Worm (Caenorhabditis elegans) whole organism, L3 larva: ENCODE data around the gene Y116A8C.37.
A peak's percentile ranks its signal among the peaks of the same experiment; 100 is the strongest.

Source experiments
- R02D3.7 ChIP-seq: fragments of 150-350 bp; optimal IDR thresholded peaks from 2 replicates; lab custom pipeline; 2014; ENCODE audit warnings: missing biosample characterization, missing genetic modification characterization
- ZK546.5 ChIP-seq: sonication (generic microtip); optimal IDR thresholded peaks from 2 replicates; lab custom pipeline; 2017; ENCODE audit warnings: missing biosample characterization, missing genetic modification characterization
- aly-2 ChIP-seq: fragments of 150-350 bp; optimal IDR thresholded peaks from 2 replicates; lab custom pipeline; 2014; ENCODE audit warnings: missing biosample characterization, missing genetic modification characterization
- ama-1 ChIP-seq: fragments of 150-350 bp; optimal IDR thresholded peaks from 2 replicates; lab custom pipeline; 2018
- ceh-16 ChIP-seq: sonication (generic microtip); optimal IDR thresholded peaks from 2 replicates; lab custom pipeline; 2017; ENCODE audit warnings: missing biosample characterization, missing genetic modification characterization
- ceh-28 ChIP-seq: fragments of 150-350 bp; optimal IDR thresholded peaks from 2 replicates; lab custom pipeline; 2014; ENCODE audit warnings: missing biosample characterization, missing genetic modification reagents, missing genetic modification characterization
- ceh-82 ChIP-seq: fragments of 150-350 bp; optimal IDR thresholded peaks from 2 replicates; lab custom pipeline; 2014; ENCODE audit warnings: missing biosample characterization, missing genetic modification characterization
- ceh-9 ChIP-seq: sonication (generic microtip); optimal IDR thresholded peaks from 2 replicates; lab custom pipeline; 2018; ENCODE audit warnings: missing biosample characterization, missing genetic modification characterization
- daf-12 ChIP-seq: fragments of 150-350 bp; optimal IDR thresholded peaks from 2 replicates; lab custom pipeline; 2014; ENCODE audit warnings: missing biosample characterization, missing genetic modification reagents, missing genetic modification characterization
- egl-27 ChIP-seq: sonication (generic microtip); optimal IDR thresholded peaks from 4 replicates; lab custom pipeline; 2017; ENCODE audit warnings: missing biosample characterization, missing genetic modification reagents, missing genetic modification characterization
- egl-5 ChIP-seq: fragments of 150-350 bp; optimal IDR thresholded peaks from 2 replicates; lab custom pipeline; 2017; ENCODE audit warnings: missing biosample characterization, missing genetic modification reagents, missing genetic modification characterization, inconsistent platforms
- elt-1 ChIP-seq: fragments of 150-350 bp; optimal IDR thresholded peaks from 2 replicates; lab custom pipeline; 2014; ENCODE audit warnings: missing biosample characterization, missing genetic modification characterization
- elt-2 ChIP-seq: sonication (generic microtip); optimal IDR thresholded peaks from 2 replicates; lab custom pipeline; 2016; ENCODE audit warnings: missing genetic modification reagents, mild to moderate bottlenecking, missing genetic modification characterization, missing compliant biosample characterization
- elt-3 ChIP-seq, 3 experiments: fragments of 150-350 bp in 1 of 3; sonication (generic microtip) in 2 of 3; optimal IDR thresholded peaks; 2 replicates in 2 of 3; 4 replicates in 1 of 3; lab custom pipeline; 2014 to 2017; ENCODE audit warnings: missing biosample characterization in 3 of 3, missing genetic modification characterization in 3 of 3
- eor-1 ChIP-seq, 2 experiments: fragments of 150-350 bp; optimal IDR thresholded peaks; 2 replicates each; lab custom pipeline; 2014 to 2018; ENCODE audit warnings: missing biosample characterization in 2 of 2, missing genetic modification characterization in 2 of 2
- fkh-10 ChIP-seq: sonication (generic microtip); optimal IDR thresholded peaks from 2 replicates; lab custom pipeline; 2017; ENCODE audit warnings: missing biosample characterization, missing genetic modification reagents, missing genetic modification characterization
- fkh-2 ChIP-seq: fragments of 150-350 bp; optimal IDR thresholded peaks from 2 replicates; lab custom pipeline; 2014; ENCODE audit warnings: missing biosample characterization, missing genetic modification reagents, missing genetic modification characterization
- fos-1 ChIP-seq: fragments of 150-350 bp; optimal IDR thresholded peaks from 2 replicates; lab custom pipeline; 2014; ENCODE audit warnings: missing biosample characterization, missing genetic modification characterization
- hmg-11 ChIP-seq: sonication (generic microtip); optimal IDR thresholded peaks from 2 replicates; lab custom pipeline; 2016; ENCODE audit warnings: missing genetic modification characterization, missing compliant biosample characterization
- jun-1 ChIP-seq: fragments of 150-350 bp; optimal IDR thresholded peaks from 2 replicates; lab custom pipeline; 2014; ENCODE audit warnings: missing biosample characterization, missing genetic modification reagents, missing genetic modification characterization
- lin-15B ChIP-seq: fragments of 150-350 bp; optimal IDR thresholded peaks from 2 replicates; lab custom pipeline; 2014; ENCODE audit warnings: missing biosample characterization, missing genetic modification characterization
- lin-39 ChIP-seq: fragments of 150-350 bp; optimal IDR thresholded peaks from 2 replicates; lab custom pipeline; 2018; ENCODE audit warnings: missing biosample characterization, missing genetic modification reagents, missing genetic modification characterization
- lsy-12 ChIP-seq: sonication (generic microtip); optimal IDR thresholded peaks from 2 replicates; lab custom pipeline; 2016; ENCODE audit warnings: mild to moderate bottlenecking, missing genetic modification characterization, missing compliant biosample characterization
- mdl-1 ChIP-seq: fragments of 150-350 bp; optimal IDR thresholded peaks from 2 replicates; lab custom pipeline; 2014; ENCODE audit warnings: missing biosample characterization, missing genetic modification characterization
- mml-1 ChIP-seq: fragments of 150-350 bp; sonication (generic microtip); optimal IDR thresholded peaks from 3 replicates; lab custom pipeline; 2014; ENCODE audit warnings: missing biosample characterization, missing genetic modification characterization
- nfya-1 ChIP-seq: sonication (generic microtip); optimal IDR thresholded peaks from 2 replicates; lab custom pipeline; 2017; ENCODE audit warnings: missing genetic modification characterization, mild to moderate bottlenecking, missing compliant biosample characterization, antibody characterized with exemption, moderate library complexity; ENCODE audit not compliant: insufficient read depth
- nhr-11 ChIP-seq: fragments of 150-350 bp; optimal IDR thresholded peaks from 2 replicates; lab custom pipeline; 2014; ENCODE audit warnings: missing biosample characterization, missing genetic modification characterization
- nhr-12 ChIP-seq: fragments of 150-350 bp; optimal IDR thresholded peaks from 2 replicates; lab custom pipeline; 2014; ENCODE audit warnings: missing biosample characterization, missing genetic modification characterization
- nhr-23 ChIP-seq: fragments of 150-350 bp; optimal IDR thresholded peaks from 2 replicates; lab custom pipeline; 2014; ENCODE audit warnings: missing biosample characterization, missing genetic modification reagents, missing genetic modification characterization
- nhr-237 ChIP-seq: fragments of 150-350 bp; optimal IDR thresholded peaks from 2 replicates; lab custom pipeline; 2014; ENCODE audit warnings: missing biosample characterization, missing genetic modification characterization
- nhr-25 ChIP-seq: sonication (generic microtip); optimal IDR thresholded peaks from 2 replicates; lab custom pipeline; 2017; ENCODE audit warnings: missing biosample characterization, missing genetic modification characterization
- nhr-28 ChIP-seq: fragments of 150-350 bp; optimal IDR thresholded peaks from 2 replicates; lab custom pipeline; 2014; ENCODE audit warnings: missing biosample characterization, missing genetic modification characterization
- nhr-43 ChIP-seq: sonication (generic microtip); optimal IDR thresholded peaks from 2 replicates; lab custom pipeline; 2016; ENCODE audit warnings: mild to moderate bottlenecking, missing genetic modification characterization, missing compliant biosample characterization; ENCODE audit not compliant: poor library complexity, severe bottlenecking
- nhr-67 ChIP-seq: fragments of 150-350 bp; optimal IDR thresholded peaks from 2 replicates; lab custom pipeline; 2014; ENCODE audit warnings: missing biosample characterization, missing genetic modification characterization
- nhr-76 ChIP-seq: fragments of 150-350 bp; sonication (generic microtip); optimal IDR thresholded peaks from 5 replicates; lab custom pipeline; 2014; ENCODE audit warnings: missing biosample characterization, missing genetic modification characterization
- nhr-77 ChIP-seq: fragments of 150-350 bp; optimal IDR thresholded peaks from 2 replicates; lab custom pipeline; 2014; ENCODE audit warnings: missing biosample characterization, missing genetic modification characterization
- pha-4 ChIP-seq: fragments of 150-350 bp; optimal IDR thresholded peaks from 2 replicates; lab custom pipeline; 2014; ENCODE audit warnings: missing biosample characterization, missing genetic modification reagents, missing genetic modification characterization
- pqm-1 ChIP-seq: fragments of 150-350 bp; optimal IDR thresholded peaks from 2 replicates; lab custom pipeline; 2017; ENCODE audit warnings: missing biosample characterization, missing genetic modification characterization, inconsistent platforms
- sea-2 ChIP-seq: fragments of 150-350 bp; sonication (generic microtip); optimal IDR thresholded peaks from 4 replicates; lab custom pipeline; 2014; ENCODE audit warnings: missing biosample characterization, missing genetic modification reagents, missing genetic modification characterization
- skn-1 ChIP-seq: fragments of 150-350 bp; optimal IDR thresholded peaks from 2 replicates; lab custom pipeline; 2014; ENCODE audit warnings: missing biosample characterization, missing genetic modification characterization
- snpc-4 ChIP-seq: fragments of 150-350 bp; optimal IDR thresholded peaks from 2 replicates; lab custom pipeline; 2014; ENCODE audit warnings: missing biosample characterization, missing genetic modification characterization
- tbx-2 ChIP-seq: sonication (generic microtip); optimal IDR thresholded peaks from 2 replicates; lab custom pipeline; 2016; ENCODE audit warnings: mild to moderate bottlenecking, missing genetic modification characterization, missing compliant biosample characterization
- unc-39 ChIP-seq: sonication (generic microtip); optimal IDR thresholded peaks from 4 replicates; lab custom pipeline; 2017; ENCODE audit warnings: missing biosample characterization, missing genetic modification characterization
- unc-62 ChIP-seq: fragments of 150-350 bp; sonication (generic microtip); optimal IDR thresholded peaks from 4 replicates; lab custom pipeline; 2014; ENCODE audit warnings: missing biosample characterization, missing genetic modification reagents, missing genetic modification characterization
- zag-1 ChIP-seq: fragments of 150-350 bp; optimal IDR thresholded peaks from 2 replicates; lab custom pipeline; 2014; ENCODE audit warnings: missing biosample characterization, missing genetic modification characterization
- ztf-11 ChIP-seq: fragments of 150-350 bp; optimal IDR thresholded peaks from 2 replicates; lab custom pipeline; 2014; ENCODE audit warnings: missing biosample characterization, missing genetic modification characterization
- ztf-4 ChIP-seq: fragments of 150-350 bp; optimal IDR thresholded peaks from 2 replicates; lab custom pipeline; 2014; ENCODE audit warnings: missing biosample characterization, missing genetic modification characterization

Y116A8C.37 gene

ce11 chrIV:17174087-17174486 is 43.2 kb upstream of the Y116A8C.37 start:
- TF ChIP-seq elt-3 (tag; optimal IDR thresholded peaks at IDR 0.05; lab: Kevin White, UChicago) (no peak), lin-15B (tag; lab: Kevin White, UChicago) (no peak), sea-2 (GFP tag; lab: Kevin White, UChicago) (no peak), ceh-9 (tag; lab: Kevin White, UChicago) (no peak), fos-1 (tag; lab: Kevin White, UChicago) (peak; percentile 24), nhr-67 (tag; lab: Kevin White, UChicago) (no peak), lin-39 (tag; lab: Kevin White, UChicago) (no peak), zag-1 (tag; lab: Kevin White, UChicago) (no peak), egl-27 (tag; lab: Kevin White, UChicago) (no peak), nhr-77 (tag; lab: Kevin White, UChicago) (no peak), nhr-23 (tag; lab: Kevin White, UChicago) (no peak), ama-1 (lab: Kevin White, UChicago) (no peak), mml-1 (tag; lab: Kevin White, UChicago) (no peak), jun-1 (tag; lab: Kevin White, UChicago) (no peak), nhr-43 (no peak), pha-4 (tag; lab: Kevin White, UChicago) (peak; percentile 11), ceh-16 (tag; lab: Kevin White, UChicago) (no peak), lsy-12 (tag; lab: Kevin White, UChicago) (peak; percentile 36), snpc-4 (tag; lab: Kevin White, UChicago) (no peak), nhr-25 (tag; lab: Kevin White, UChicago) (no peak), pqm-1 (tag; lab: Kevin White, UChicago) (peak; percentile 94), hmg-11 (tag; lab: Kevin White, UChicago) (no peak), nhr-76 (tag; lab: Kevin White, UChicago) (no peak), aly-2 (tag; lab: Kevin White, UChicago) (no peak), daf-12 (tag; lab: Kevin White, UChicago) (no peak), mdl-1 (tag; lab: Kevin White, UChicago) (no peak), ztf-4 (tag; lab: Kevin White, UChicago) (no peak), nhr-28 (no peak), fkh-10 (no peak), fkh-2 (tag; lab: Kevin White, UChicago) (no peak), R02D3.7 (tag; lab: Kevin White, UChicago) (no peak), unc-39 (tag; lab: Kevin White, UChicago) (no peak), ztf-11 (tag; lab: Kevin White, UChicago) (no peak), nhr-12 (no peak), ceh-28 (tag; lab: Kevin White, UChicago) (peak; percentile 19), skn-1 (no peak), egl-5 (tag; lab: Kevin White, UChicago) (no peak), elt-1 (no peak), ZK546.5 (tag; lab: Kevin White, UChicago) (no peak), elt-2 (tag; lab: Kevin White, UChicago) (peak; percentile 98), unc-62 (GFP tag; lab: Kevin White, UChicago) (no peak), ceh-82 (tag; lab: Kevin White, UChicago) (no peak), nfya-1 (tag; lab: Kevin White, UChicago) (no peak), tbx-2 (tag; lab: Kevin White, UChicago) (no peak), nhr-237 (no peak), eor-1 (tag; optimal IDR thresholded peaks at IDR 0.05; lab: Kevin White, UChicago) (no peak), nhr-11 (no peak)
